Worm (Caenorhabditis elegans): Measurements from ENCODE around the gene nhr-28.

DNA sequence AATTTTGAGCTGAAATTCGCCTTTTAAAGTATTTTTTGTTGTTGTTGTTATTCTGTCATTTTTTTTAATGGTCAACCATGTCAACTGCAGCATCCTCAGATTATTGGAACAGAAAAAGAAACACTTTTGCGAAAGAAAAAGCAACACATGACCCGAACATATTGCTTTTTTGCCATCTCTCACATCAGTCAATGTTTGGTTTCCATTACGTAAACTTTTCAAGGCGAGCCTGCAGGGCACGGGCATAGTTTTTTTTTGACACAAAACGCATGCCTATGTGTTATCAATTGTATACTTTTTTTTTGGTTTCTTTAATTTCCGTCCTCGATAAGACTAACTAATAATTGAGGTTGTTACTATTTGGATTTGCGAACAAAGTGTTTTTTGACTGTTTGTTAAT is 17.4 kb upstream of the nhr-28 start:
- no peak for TF ChIP-seq hmg-4 (GFP tag; optimal IDR thresholded peaks at IDR 0.05)
- no peak for TF ChIP-seq flt-1 (GFP tag; IDR thresholded peaks at IDR 0.05)
- TF ChIP-seq sea-1 (GFP tag; conservative IDR thresholded peaks at IDR 0.05) = no peak
- TF ChIP-seq ets-7 (tag; optimal IDR thresholded peaks at IDR 0.05) = no peak
- TF ChIP-seq B0310.2 (tag; optimal IDR thresholded peaks at IDR 0.05) = no peak
- no peak for TF ChIP-seq ceh-36 (tag; optimal IDR thresholded peaks at IDR 0.05)
- TF ChIP-seq hnd-1 (tag; optimal IDR thresholded peaks at IDR 0.05) = no peak
- no peak for TF ChIP-seq ama-1 (optimal IDR thresholded peaks at IDR 0.05)
- TF ChIP-seq scrt-1 (GFP tag; IDR thresholded peaks at IDR 0.05) = no peak
